Worm (Caenorhabditis elegans): ENCODE results near the gene F55A11.4.

Gene F55A11.4

ce11 chrV:11811921-11812320, 41.7 kb downstream of the F55A11.4 start, which contains the start of gene D2023.3:
D2023.3 (minus strand) TSS chrV:11812021.
- TF ChIP-seq med-1 (GFP tag; optimal IDR thresholded peaks at IDR 0.05; ENCODE audit: insufficient read depth) (no peak), tab-1 (GFP tag; IDR thresholded peaks at IDR 0.05) (no peak), ztf-23 (GFP tag; IDR thresholded peaks at IDR 0.05) (no peak), flt-1 (GFP tag; IDR thresholded peaks at IDR 0.05) (no peak), ztf-29 (GFP tag; IDR thresholded peaks at IDR 0.05) (no peak), ref-1 (GFP tag; conservative IDR thresholded peaks at IDR 0.05) (no peak), klf-2 (GFP tag; conservative IDR thresholded peaks at IDR 0.05) (no peak), T22C8.4 (GFP tag; IDR thresholded peaks at IDR 0.05) (no peak), cog-1 (tag; optimal IDR thresholded peaks at IDR 0.05) (no peak)

ce11 chrV:11815566-11815965, 45.3 kb downstream of the F55A11.4 start:
- no peak for TF ChIP-seq med-1 (GFP tag; optimal IDR thresholded peaks at IDR 0.05; ENCODE audit: insufficient read depth)
- no peak for TF ChIP-seq flt-1 (GFP tag; IDR thresholded peaks at IDR 0.05)
- no peak for TF ChIP-seq cog-1 (tag; optimal IDR thresholded peaks at IDR 0.05)
- no peak for TF ChIP-seq klf-2 (GFP tag; conservative IDR thresholded peaks at IDR 0.05)

ce11 chrV:11817263-11817726, 47.0 kb downstream of the F55A11.4 start:
- no peak for TF ChIP-seq ztf-23 (GFP tag; IDR thresholded peaks at IDR 0.05)
- TF ChIP-seq ref-1 (GFP tag; conservative IDR thresholded peaks at IDR 0.05) = no peak
- TF ChIP-seq tab-1 (GFP tag; IDR thresholded peaks at IDR 0.05) = no peak
- TF ChIP-seq flt-1 (GFP tag; IDR thresholded peaks at IDR 0.05) = no peak
- TF ChIP-seq klf-2 (GFP tag; conservative IDR thresholded peaks at IDR 0.05) = no peak
- no peak for TF ChIP-seq ztf-29 (GFP tag; IDR thresholded peaks at IDR 0.05)
- no peak for TF ChIP-seq T22C8.4 (GFP tag; IDR thresholded peaks at IDR 0.05)
- no peak for TF ChIP-seq cog-1 (tag; optimal IDR thresholded peaks at IDR 0.05)
- TF ChIP-seq med-1 (GFP tag; optimal IDR thresholded peaks at IDR 0.05; ENCODE audit: insufficient read depth) = no peak

- 0 out of 2 replicates have a peak, but pooled peaks have one; percentile 29 for TF ChIP-seq ztf-23 (GFP tag; IDR thresholded peaks at IDR 0.05)
- TF ChIP-seq med-1 (GFP tag; optimal IDR thresholded peaks at IDR 0.05; ENCODE audit: insufficient read depth) = no peak
Observed at ce11 chrV:11818064-11818463, 47.8 kb downstream of the F55A11.4 start.

ce11 chrV:11818786-11819185, 48.5 kb downstream of the F55A11.4 start:
- TF ChIP-seq cog-1 (tag; optimal IDR thresholded peaks at IDR 0.05) (no peak), flt-1 (GFP tag; IDR thresholded peaks at IDR 0.05) (no peak), ztf-23 (GFP tag; IDR thresholded peaks at IDR 0.05) (no peak)

ce11 chrV:11819451-11819850, 49.2 kb downstream of the F55A11.4 start:
- TF ChIP-seq flt-1 (GFP tag; IDR thresholded peaks at IDR 0.05) (no peak), cog-1 (tag; optimal IDR thresholded peaks at IDR 0.05) (no peak), ztf-23 (GFP tag; IDR thresholded peaks at IDR 0.05) (no peak), ref-1 (GFP tag; conservative IDR thresholded peaks at IDR 0.05) (no peak), klf-2 (GFP tag; conservative IDR thresholded peaks at IDR 0.05) (no peak), tab-1 (GFP tag; IDR thresholded peaks at IDR 0.05) (no peak), ztf-29 (GFP tag; IDR thresholded peaks at IDR 0.05) (no peak), T22C8.4 (GFP tag; IDR thresholded peaks at IDR 0.05) (no peak), med-1 (GFP tag; optimal IDR thresholded peaks at IDR 0.05; ENCODE audit: insufficient read depth) (no peak)

- TF ChIP-seq T22C8.4 (GFP tag; IDR thresholded peaks at IDR 0.05) = no peak
- no peak for TF ChIP-seq klf-2 (GFP tag; conservative IDR thresholded peaks at IDR 0.05)
- TF ChIP-seq flt-1 (GFP tag; IDR thresholded peaks at IDR 0.05) = no peak
- TF ChIP-seq ztf-23 (GFP tag; IDR thresholded peaks at IDR 0.05) = no peak
- no peak for TF ChIP-seq med-1 (GFP tag; optimal IDR thresholded peaks at IDR 0.05; ENCODE audit: insufficient read depth)
- no peak for TF ChIP-seq cog-1 (tag; optimal IDR thresholded peaks at IDR 0.05)
- no peak for TF ChIP-seq tab-1 (GFP tag; IDR thresholded peaks at IDR 0.05)
- TF ChIP-seq ztf-29 (GFP tag; IDR thresholded peaks at IDR 0.05) = no peak
Observed at ce11 chrV:11820551-11820950, 50.3 kb downstream of the F55A11.4 start.

- no peak for TF ChIP-seq ztf-23 (GFP tag; IDR thresholded peaks at IDR 0.05)
- TF ChIP-seq T22C8.4 (GFP tag; IDR thresholded peaks at IDR 0.05) = no peak
- TF ChIP-seq ref-1 (GFP tag; conservative IDR thresholded peaks at IDR 0.05) = no peak
- no peak for TF ChIP-seq flt-1 (GFP tag; IDR thresholded peaks at IDR 0.05)
- TF ChIP-seq tab-1 (GFP tag; IDR thresholded peaks at IDR 0.05) = no peak
- TF ChIP-seq klf-2 (GFP tag; conservative IDR thresholded peaks at IDR 0.05) = no peak
- TF ChIP-seq med-1 (GFP tag; optimal IDR thresholded peaks at IDR 0.05; ENCODE audit: insufficient read depth) = no peak
- no peak for TF ChIP-seq cog-1 (tag; optimal IDR thresholded peaks at IDR 0.05)
- TF ChIP-seq ztf-29 (GFP tag; IDR thresholded peaks at IDR 0.05) = no peak
Observed at ce11 chrV:11822461-11822939, 52.2 kb downstream of the F55A11.4 start, which contains the start of gene pyc-1. pyc-1 (minus strand) TSS chrV:11822529.

Data from whole organism, midembryonic.